Fruit fly (Drosophila melanogaster): ENCODE measurements around the gene RpS15Aa.

RpS15Aa gene

DNA sequence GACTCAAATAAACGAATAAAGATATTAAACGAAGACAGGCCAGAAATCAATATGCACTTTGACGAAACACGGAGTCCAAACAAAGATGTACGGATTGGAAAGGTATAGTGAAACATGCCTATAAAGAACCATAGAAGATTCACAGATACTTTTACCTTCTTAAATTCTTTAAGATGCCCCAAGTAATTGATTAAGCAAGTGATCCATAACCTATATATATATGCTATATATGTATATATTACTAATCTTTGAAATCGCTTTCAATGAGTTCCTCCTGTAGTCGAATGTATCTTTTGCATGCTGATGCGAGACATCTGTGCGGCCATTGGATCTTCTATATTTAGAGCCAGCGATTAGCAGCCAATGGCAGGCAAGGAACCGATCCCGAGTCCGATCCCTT, 30.6 kb upstream of the RpS15Aa start, which contains the start of gene dmrt11E:
TSS of gene dmrt11E (plus strand) at position 43 of the 400 bp plus-strand sequence.
- no peak for TF ChIP-seq CG17801 (GFP tag; optimal IDR thresholded peaks at IDR 0.05; ENCODE audit: partially characterized antibody)

DNA sequence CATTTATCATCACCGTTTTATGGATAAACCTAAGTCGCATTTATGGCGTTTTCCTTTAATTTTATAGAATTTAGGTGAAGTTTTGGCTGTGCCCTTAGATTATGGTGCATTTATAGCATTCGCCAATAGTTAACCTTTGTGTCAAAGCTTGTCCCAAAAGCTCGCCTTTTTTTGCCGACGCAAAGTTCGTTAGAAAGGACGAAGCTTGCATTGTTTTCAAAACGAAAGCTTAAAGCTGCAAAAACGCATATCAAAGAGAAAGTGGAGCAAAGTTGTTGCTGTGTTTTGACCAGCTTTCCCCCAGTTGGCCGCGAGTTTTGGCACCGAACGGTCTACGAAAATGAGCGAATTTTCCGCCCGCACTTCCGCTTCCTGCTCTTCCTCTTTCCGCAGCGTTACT, 21.4 kb upstream of the RpS15Aa start, which contains the start of gene Syt12:
TSS of gene Syt12 (plus strand) at position 301 of the 400 bp plus-strand sequence.
- TF ChIP-seq CG17801 (GFP tag; optimal IDR thresholded peaks at IDR 0.05; ENCODE audit: partially characterized antibody) = no peak

DNA sequence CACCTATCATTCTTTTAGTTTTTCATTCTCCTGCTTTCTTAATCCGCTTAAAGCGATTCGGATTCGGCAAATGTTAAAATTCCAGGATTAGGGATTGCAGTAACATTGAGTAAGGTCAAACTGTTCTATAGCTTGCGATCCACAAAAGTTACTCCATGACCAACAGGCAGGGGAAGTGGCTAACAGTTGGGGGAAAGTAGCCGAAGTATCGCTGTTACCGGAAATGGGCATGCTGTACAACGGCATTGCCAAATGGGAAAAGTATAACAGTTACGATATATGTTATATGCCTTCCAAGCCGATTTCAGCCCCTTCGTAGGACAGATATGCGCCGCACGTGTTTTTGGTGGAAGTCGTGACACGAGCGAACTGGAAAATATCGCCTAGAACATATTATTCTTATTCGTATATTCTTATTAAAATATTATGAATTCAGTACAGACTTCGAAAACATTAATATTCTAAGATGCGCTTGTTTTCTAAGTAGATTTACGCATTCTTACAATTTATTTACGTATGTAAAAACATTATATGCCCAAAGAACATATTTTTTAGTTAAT, 20.8 kb upstream of the RpS15Aa start:
- no peak for TF ChIP-seq CG17801 (GFP tag; optimal IDR thresholded peaks at IDR 0.05; ENCODE audit: partially characterized antibody)

DNA sequence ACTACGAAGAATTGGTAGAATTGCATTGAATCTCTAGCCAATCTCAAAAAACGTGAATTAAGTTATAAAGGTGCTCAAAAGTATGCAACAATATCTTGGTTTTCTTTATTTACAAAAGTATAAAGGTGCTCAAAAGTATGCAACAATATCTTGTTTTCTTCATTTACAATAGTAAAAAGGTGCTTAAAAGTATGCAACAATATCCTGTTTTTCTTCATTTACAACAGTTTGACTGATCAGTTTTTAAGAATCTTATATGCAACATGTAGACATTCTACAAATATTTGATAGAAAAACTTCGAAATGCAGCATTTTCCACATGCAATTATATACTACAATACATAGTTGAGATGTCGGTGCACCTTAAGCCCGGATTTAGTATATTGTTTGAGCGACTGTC, 9.5 kb upstream of the RpS15Aa start:
- TF ChIP-seq CG17801 (GFP tag; optimal IDR thresholded peaks at IDR 0.05; ENCODE audit: partially characterized antibody) = no peak

DNA sequence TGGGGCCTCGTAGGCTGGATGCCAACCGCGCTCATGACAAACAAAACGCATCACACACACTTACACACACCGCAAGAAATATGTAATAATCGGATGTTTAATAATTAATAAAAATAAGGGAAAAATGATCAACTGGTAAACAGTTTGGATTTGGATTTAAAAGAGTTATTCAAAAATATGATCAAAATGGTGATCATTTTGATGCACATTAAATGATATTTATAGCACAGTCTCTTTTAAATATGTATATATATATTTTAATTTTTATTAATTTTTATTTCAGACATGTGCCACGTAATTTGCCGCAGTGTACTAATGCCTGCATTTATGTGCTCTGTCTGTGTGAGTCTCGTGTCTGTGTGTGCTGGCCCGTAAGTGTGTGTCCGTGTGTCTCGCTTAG, 7.8 kb upstream of the RpS15Aa start:
- no peak for TF ChIP-seq CG17801 (GFP tag; optimal IDR thresholded peaks at IDR 0.05; ENCODE audit: partially characterized antibody)

DNA sequence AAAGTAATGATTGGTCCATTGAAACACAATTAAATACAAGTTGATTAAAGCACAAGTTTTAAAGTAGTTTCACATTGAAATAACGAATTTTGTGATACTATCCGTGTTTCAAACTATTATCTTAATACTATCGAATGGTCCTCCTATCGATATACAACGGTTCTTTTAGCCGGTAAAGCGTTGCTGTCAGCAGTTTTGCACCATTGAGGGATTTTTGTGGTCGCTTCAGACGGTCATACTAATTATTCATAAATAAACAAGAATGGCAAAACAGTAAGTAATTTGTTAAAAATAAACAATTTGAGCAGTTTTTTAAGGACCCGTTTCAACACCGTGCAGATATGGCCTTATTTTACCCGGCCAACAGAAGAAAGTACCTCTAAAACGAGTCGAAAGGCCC, 608 bp upstream of the RpS15Aa start, which contains the start of gene CG15747:
TSS of gene CG15747 (plus strand) at position 206 of the 400 bp plus-strand sequence.
- no peak for TF ChIP-seq CG17801 (GFP tag; optimal IDR thresholded peaks at IDR 0.05; ENCODE audit: partially characterized antibody)

DNA sequence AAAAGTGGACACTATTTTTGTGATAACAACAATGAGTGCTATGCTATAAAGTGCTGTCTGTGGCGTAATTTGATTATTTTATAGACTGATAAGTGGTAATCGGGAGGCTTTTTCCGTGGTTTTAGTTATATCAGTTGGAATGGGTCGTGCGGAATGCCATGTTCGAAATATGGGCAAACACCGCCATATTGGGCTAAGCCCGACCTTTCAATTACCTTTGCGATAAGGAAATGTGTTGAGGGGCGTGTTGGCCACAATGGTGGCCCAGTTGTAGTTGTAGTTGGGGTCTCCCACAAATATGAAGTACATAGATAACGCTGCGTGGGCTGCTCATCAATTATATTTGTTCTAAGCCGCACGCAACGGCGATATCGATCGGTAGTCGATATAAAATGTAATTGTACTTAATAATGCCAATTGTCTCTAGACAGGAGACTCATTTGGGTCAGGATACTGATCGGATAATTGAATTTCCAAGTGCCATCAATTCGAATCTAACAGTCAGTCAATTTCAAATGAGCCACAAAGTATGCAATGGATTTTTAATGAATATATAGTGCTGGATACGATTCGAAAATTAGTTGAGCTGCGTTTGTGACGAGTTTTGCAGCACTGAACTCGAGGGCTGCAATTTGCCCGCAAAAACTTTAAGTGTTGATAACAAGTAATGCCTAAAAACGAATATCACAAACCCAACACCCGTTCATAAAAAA, 2.9 kb downstream of the RpS15Aa start:
- peak; percentile 23 for TF ChIP-seq CG17801 (GFP tag; optimal IDR thresholded peaks at IDR 0.05; ENCODE audit: partially characterized antibody)

DNA sequence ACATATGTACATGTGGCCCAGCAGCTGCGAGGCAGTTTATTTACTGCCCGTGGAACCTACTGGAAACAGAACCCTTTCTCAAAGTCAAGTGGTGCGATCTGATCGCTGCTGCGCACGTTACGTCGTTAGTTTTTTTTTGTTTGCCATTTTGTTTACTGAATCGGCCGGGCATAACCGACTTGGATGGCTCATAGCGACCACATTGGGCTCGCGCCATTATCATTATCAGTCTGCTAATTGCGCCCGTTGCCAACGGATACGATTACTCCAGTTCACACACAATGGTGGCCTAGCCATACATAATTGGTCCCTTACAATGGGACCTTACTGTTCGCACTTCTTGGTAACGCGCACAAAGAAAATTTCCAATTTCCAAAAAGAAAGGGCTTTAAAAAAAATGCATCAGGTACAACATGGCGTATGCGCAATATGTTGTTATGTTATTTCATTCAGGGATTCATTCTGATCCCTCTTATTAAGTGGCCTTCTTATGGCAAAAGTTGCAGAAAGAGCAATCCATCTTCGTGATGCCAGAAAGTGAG, 4.7 kb downstream of the RpS15Aa start:
- peak; percentile 17 for TF ChIP-seq CG17801 (GFP tag; optimal IDR thresholded peaks at IDR 0.05; ENCODE audit: partially characterized antibody)

DNA sequence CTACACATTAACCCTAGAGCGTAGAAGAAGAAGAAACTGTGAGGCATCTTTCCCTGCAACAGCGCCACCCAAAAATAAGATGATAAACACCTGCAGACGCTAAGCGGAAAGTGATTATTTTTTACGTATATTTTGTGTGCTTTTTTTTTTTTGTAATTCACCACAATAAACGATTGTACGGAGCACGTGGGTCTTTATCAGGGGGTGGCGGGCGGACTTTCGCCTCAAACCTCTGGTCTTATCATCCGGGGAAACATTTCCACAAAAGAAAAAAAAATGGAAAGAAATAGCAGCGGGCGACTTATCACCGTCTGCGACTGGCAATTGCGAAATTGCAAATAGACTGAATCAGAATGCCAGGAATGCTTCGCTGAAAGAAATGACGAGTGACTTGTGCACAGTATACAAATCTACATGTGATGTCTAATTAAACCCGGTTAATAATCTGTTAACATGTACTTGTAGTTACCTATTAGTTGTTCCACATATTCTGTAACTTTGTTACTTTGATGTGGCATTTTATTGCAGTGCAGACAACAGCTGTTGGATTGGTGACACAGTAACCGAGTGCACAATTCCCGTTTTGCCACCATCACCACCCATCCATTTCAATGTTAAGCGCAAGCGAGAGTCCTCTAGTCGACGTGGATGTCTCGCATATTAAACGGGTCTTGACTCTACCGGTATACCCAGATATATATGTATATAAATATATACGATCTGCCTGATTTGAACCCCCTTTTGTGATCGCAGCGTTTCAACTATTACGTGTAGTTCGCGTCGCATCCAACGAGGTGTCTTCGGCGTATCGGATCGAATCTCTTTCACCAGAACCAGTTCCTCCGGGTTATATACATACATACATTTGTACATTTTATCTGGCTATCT, 5.4 kb downstream of the RpS15Aa start:
- TF ChIP-seq CG17801 (GFP tag; optimal IDR thresholded peaks at IDR 0.05; ENCODE audit: partially characterized antibody) = peak; percentile 56

DNA sequence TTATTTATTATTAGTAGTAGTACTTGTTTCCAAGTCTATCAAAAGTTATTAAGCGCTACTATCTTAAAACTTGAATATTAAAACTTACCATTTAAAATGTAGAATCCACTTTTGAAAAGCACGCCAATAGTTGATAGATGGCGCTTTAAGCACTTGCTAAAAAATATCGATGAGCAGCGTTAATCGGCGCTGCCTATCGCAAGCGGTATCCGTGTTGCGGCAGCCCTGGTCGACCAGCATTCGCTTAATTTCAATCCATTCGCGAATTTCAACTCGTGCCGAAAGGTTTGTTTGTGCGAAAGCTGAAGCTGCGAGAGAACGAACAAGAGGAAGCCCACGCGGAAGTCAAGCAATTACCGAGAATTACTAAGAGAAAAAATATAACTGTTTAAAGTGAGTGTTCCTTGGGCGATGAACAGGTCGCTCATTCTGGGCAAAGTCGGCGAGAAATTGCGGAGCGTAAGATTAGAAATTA, 7.9 kb downstream of the RpS15Aa start, which contains the start of gene Prx2:
TSS of gene Prx2 (plus strand) at position 253 of the 475 bp plus-strand sequence.
- TF ChIP-seq CG17801 (GFP tag; optimal IDR thresholded peaks at IDR 0.05; ENCODE audit: partially characterized antibody) = peak; percentile 69

DNA sequence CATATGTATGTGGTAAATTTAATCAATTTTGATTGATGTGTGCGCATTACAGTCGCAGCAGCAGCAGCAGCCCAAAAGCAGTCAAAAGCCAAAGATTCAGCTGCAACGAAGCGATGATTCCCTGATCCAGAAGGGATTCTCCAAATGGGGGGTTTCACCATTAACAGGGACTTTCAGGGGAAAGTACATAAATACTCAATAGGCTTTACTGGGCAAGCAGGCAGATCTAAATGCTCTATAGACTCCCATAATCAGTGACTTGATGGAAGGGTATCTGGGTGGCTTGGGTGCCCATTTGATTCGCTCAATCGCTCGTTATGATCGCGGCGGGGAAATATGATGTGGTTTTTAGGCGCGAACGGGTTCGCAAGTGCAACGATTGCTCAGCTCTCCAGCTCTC, 12.2 kb downstream of the RpS15Aa start:
- TF ChIP-seq CG17801 (GFP tag; optimal IDR thresholded peaks at IDR 0.05; ENCODE audit: partially characterized antibody) = no peak

DNA sequence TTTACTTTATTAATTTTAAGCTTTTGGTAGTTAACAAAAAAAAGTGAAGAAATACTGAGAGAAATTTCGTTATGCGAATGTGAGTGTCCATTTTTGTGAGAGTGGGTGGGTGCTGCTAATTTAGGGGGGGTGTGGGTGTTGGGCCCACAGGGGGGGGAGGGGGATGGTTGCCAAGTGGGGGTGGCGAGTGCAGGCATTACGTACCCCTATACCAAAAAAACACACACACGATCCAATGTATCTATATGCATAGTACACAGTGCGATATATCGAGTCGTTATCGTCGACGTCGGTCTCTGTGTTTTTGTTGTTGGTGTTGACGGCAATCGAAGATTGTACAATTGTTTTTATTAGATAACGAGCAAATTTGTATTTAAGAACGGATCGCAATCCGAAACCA, 14.0 kb downstream of the RpS15Aa start:
- no peak for TF ChIP-seq CG17801 (GFP tag; optimal IDR thresholded peaks at IDR 0.05; ENCODE audit: partially characterized antibody)

DNA sequence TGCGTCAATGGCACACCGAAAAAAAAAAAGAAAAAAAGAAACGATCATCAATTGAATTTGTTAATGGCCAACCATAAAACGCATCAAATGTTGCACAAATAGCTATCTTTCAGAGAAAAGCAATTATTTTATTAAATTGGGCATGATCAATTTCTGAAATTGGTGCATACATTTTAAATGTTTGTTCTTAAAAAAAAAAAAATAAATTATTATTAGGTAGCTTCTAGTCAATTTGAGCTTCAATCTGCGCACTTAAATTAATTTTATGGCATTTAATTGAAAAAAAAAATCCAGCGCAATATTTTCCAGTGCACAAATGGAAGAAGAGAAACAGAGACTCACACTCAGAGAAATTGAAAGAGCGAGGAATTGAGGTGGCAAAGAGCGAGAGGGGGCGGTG, 14.4 kb downstream of the RpS15Aa start:
- peak; percentile 33 for TF ChIP-seq CG17801 (GFP tag; optimal IDR thresholded peaks at IDR 0.05; ENCODE audit: partially characterized antibody)

DNA sequence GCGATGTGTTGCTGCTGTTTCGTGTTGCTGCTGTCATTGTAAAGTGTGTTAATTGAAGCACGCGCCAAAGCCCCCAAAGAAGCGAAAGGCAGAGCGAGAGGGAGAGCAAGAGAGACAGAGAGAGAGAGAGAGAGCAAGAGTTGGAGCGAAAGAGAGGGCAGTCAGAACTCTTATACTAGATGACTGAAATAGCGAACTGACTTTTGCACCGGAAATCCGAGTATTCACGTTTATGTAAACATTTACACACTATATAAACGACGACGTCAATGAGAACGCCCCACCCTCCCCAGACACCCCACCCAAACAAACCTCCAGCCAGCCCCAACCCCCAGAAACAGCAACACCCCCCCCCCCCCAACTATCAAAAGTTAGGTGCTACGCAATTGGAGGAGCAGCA, 15.1 kb downstream of the RpS15Aa start:
- TF ChIP-seq CG17801 (GFP tag; optimal IDR thresholded peaks at IDR 0.05; ENCODE audit: partially characterized antibody) = peak; percentile 9

Data from ovary, adult (tissue).